Worm (Caenorhabditis elegans) whole organism, mixed stage, embryonic: ENCODE data around the gene F07B10.7.

Experiments
- drap-1 ChIP-seq: fragments of 200-800 bp; sonication (Bioruptor generic); optimal IDR thresholded peaks from 3 replicates; lab custom pipeline; 2018; ENCODE audit warnings: mild to moderate bottlenecking, missing genetic modification characterization, missing compliant biosample characterization
- ham-2 ChIP-seq: fragments of 200-800 bp; sonication (Bioruptor generic); optimal IDR thresholded peaks from 2 replicates; lab custom pipeline; 2018; ENCODE audit warnings: mild to moderate bottlenecking, missing genetic modification characterization, missing compliant biosample characterization
- lsy-2 ChIP-seq: fragments of 150-350 bp; optimal IDR thresholded peaks from 2 replicates; lab custom pipeline; 2014; ENCODE audit warnings: missing biosample characterization, missing genetic modification characterization
- nhr-237 ChIP-seq: fragments of 150-350 bp; optimal IDR thresholded peaks from 2 replicates; lab custom pipeline; 2014; ENCODE audit warnings: missing biosample characterization, missing genetic modification characterization
- nhr-28 ChIP-seq: fragments of 150-350 bp; optimal IDR thresholded peaks from 2 replicates; lab custom pipeline; 2014; ENCODE audit warnings: missing biosample characterization, missing genetic modification characterization
- nhr-76 ChIP-seq: sonication (generic microtip); optimal IDR thresholded peaks from 2 replicates; lab custom pipeline; 2017; ENCODE audit warnings: missing biosample characterization, missing genetic modification characterization
- sptf-1 ChIP-seq: sonication (generic microtip); optimal IDR thresholded peaks from 2 replicates; lab custom pipeline; 2017; ENCODE audit warnings: mild to moderate bottlenecking, missing genetic modification characterization, moderate library complexity, missing compliant biosample characterization
- unc-120 ChIP-seq: sonication (generic microtip); optimal IDR thresholded peaks from 2 replicates; lab custom pipeline; 2017; ENCODE audit warnings: missing genetic modification characterization, missing compliant biosample characterization; ENCODE audit not compliant: poor library complexity, severe bottlenecking
- ztf-11 ChIP-seq: fragments of 150-350 bp; optimal IDR thresholded peaks from 2 replicates; lab custom pipeline; 2014; ENCODE audit warnings: missing biosample characterization, missing genetic modification characterization

DNA sequence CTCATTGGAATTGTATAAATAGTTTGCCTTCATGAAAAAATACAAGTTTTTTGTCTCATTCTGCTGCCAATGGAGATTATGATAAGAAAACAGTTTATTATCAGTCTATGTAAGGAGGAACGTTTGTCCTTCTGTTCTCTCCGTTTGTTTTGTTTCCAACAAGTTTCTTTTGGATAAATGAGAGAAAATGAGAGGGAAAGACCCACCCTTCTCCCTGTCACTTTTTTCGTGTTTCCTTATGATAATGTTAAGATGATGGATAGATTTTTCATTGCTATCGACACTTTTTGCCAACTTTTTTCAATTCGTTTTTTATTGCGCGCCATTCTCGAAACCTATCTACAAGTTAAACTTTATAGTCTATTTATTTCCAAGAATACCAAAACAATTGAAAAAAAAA, 29.3 kb downstream of the F07B10.7 start:
- TF ChIP-seq nhr-237 (no peak), unc-120 (tag; lab: Kevin White, UChicago) (no peak), ztf-11 (tag; lab: Kevin White, UChicago) (no peak), nhr-28 (tag; lab: Kevin White, UChicago) (no peak), drap-1 (GFP tag; lab: Kevin White, UChicago) (no peak), lsy-2 (tag; lab: Kevin White, UChicago) (no peak), ham-2 (no peak), sptf-1 (tag; lab: Kevin White, UChicago) (no peak), nhr-76 (tag; lab: Kevin White, UChicago) (no peak)
